Fruit fly (Drosophila melanogaster) whole organism, embryonic: Measurements from ENCODE around the gene mtsh.

Source experiments
- CG14014 ChIP-seq: fragments of 200-800 bp; sonication (Bioruptor generic); IDR thresholded peaks from 2 replicates; pipeline ENCODE4 v1.3.6; 2022; ENCODE audit warnings: missing biosample characterization, missing genetic modification characterization
- CG17568 ChIP-seq: fragments of 200-800 bp; sonication (Bioruptor generic); optimal IDR thresholded peaks from 2 replicates; lab custom pipeline; 2018; ENCODE audit warnings: missing biosample characterization, mild to moderate bottlenecking, missing genetic modification characterization, moderate library complexity
- CG34376 ChIP-seq: fragments of 200-800 bp; sonication (Bioruptor generic); optimal IDR thresholded peaks from 2 replicates; lab custom pipeline; 2018; ENCODE audit warnings: missing biosample characterization, mild to moderate bottlenecking, missing genetic modification characterization
- D19A ChIP-seq: fragments of 200-800 bp; optimal IDR thresholded peaks from 3 replicates; lab custom pipeline; 2019; ENCODE audit warnings: missing biosample characterization, mild to moderate bottlenecking, missing genetic modification characterization, moderate library complexity
- Kr ChIP-seq: fragments of 200-800 bp; sonication (Bioruptor generic); optimal IDR thresholded peaks from 2 replicates; lab custom pipeline; 2017; ENCODE audit warnings: missing biosample characterization, mild to moderate bottlenecking, missing genetic modification characterization
- danr ChIP-seq: fragments of 200-800 bp; sonication (Bioruptor generic); IDR thresholded peaks from 2 replicates; pipeline ENCODE4 v1.3.6; 2022; ENCODE audit warnings: missing biosample characterization, missing genetic modification characterization
- h ChIP-seq: fragments of >200 bp; optimal IDR thresholded peaks from 2 replicates; lab custom pipeline; 2017
- sob ChIP-seq: fragments of 200-800 bp; sonication (Bioruptor generic); IDR thresholded peaks from 2 replicates; pipeline ENCODE4 v1.3.6; 2022; ENCODE audit warnings: missing biosample characterization, missing genetic modification characterization

DNA sequence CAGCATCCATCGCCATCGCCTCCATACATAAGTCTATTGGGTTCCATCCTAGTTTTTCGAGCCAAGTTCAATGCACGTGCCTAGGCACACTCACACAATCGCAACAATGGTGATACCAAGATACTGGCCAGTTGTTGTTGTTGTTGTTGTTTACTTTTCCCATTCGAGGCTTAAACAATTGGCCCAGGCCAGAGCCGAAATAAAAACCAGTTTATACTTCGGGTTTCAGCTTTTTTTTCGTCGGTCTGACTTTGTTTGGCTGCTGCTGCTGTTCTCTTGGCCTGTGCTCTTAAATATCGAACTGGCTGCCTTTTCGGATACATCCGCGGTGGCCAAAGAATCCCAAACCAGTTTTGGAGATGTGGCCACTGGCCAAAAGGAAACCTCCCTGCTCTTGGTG is 39.5 kb downstream of the mtsh start:
- TF ChIP-seq D19A (no peak), h (lab: Kevin White, UChicago) (no peak), CG14014 (GFP tag; lab: Robert Waterston, UW) (no peak), Kr (GFP tag; lab: Kevin White, UChicago) (no peak), sob (GFP tag; lab: Robert Waterston, UW) (no peak), danr (no peak), CG34376 (GFP tag; lab: Kevin White, UChicago) (no peak), CG17568 (GFP tag; lab: Kevin White, UChicago) (no peak)
